Worm (Caenorhabditis elegans) whole organism, L4 larva: ENCODE data around the gene tut-1.

Source experiments
- ama-1 ChIP-seq: fragments of 150-350 bp; optimal IDR thresholded peaks from 2 replicates; lab custom pipeline; 2014; ENCODE audit warnings: inconsistent platforms, mixed read lengths
- ceh-28 ChIP-seq: fragments of 150-350 bp; optimal IDR thresholded peaks from 2 replicates; lab custom pipeline; 2014; ENCODE audit warnings: missing biosample characterization, missing genetic modification reagents, missing genetic modification characterization
- ceh-62 ChIP-seq: sonication (generic microtip); optimal IDR thresholded peaks from 2 replicates; lab custom pipeline; 2017; ENCODE audit warnings: missing biosample characterization, missing genetic modification characterization
- daf-8 ChIP-seq: fragments of 200-800 bp; sonication (Bioruptor generic); IDR thresholded peaks from 2 replicates; pipeline ENCODE4 v1.3.6; 2022; ENCODE audit warnings: missing genetic modification characterization, missing compliant biosample characterization
- mdl-1 ChIP-seq, 2 experiments: fragments of 150-350 bp in 1 of 2; sonication (generic microtip) in 1 of 2; optimal IDR thresholded peaks; 2 replicates each; lab custom pipeline; 2014 to 2017; ENCODE audit warnings: missing biosample characterization in 2 of 2, missing genetic modification characterization in 2 of 2
- mxl-3 ChIP-seq: fragments of 200-800 bp; sonication (Bioruptor generic); optimal IDR thresholded peaks from 2 replicates; lab custom pipeline; 2018; ENCODE audit warnings: mild to moderate bottlenecking, missing genetic modification characterization, missing compliant biosample characterization
- nhr-10 ChIP-seq: fragments of 150-350 bp; optimal IDR thresholded peaks from 2 replicates; lab custom pipeline; 2014; ENCODE audit warnings: missing biosample characterization, missing genetic modification characterization
- pha-4 ChIP-seq, 2 experiments: fragments of 150-350 bp in 1 of 2; fragments of 200-800 bp in 1 of 2; sonication (Bioruptor generic) in 1 of 2; IDR thresholded peaks in 1 of 2; optimal IDR thresholded peaks in 1 of 2; 2 replicates each; pipeline versions ENCODE4 v1.3.6 to Lab custom; 2014 to 2022; ENCODE audit warnings: missing genetic modification characterization in 2 of 2, missing genetic modification reagents in 2 of 2, missing biosample characterization in 1 of 2, missing compliant biosample characterization in 1 of 2
- snpc-4 ChIP-seq: fragments of 150-350 bp; optimal IDR thresholded peaks from 2 replicates; lab custom pipeline; 2014; ENCODE audit warnings: missing biosample characterization, missing genetic modification characterization
- spr-3 ChIP-seq: fragments of 200-800 bp; sonication (Bioruptor generic); optimal IDR thresholded peaks from 2 replicates; lab custom pipeline; 2018; ENCODE audit warnings: mild to moderate bottlenecking, missing genetic modification characterization, missing compliant biosample characterization
- tra-1 ChIP-seq: fragments of 200-800 bp; sonication (Bioruptor generic); IDR thresholded peaks from 2 replicates; pipeline ENCODE4 v1.3.6; 2022; ENCODE audit warnings: missing genetic modification reagents, missing genetic modification characterization, missing compliant biosample characterization

DNA sequence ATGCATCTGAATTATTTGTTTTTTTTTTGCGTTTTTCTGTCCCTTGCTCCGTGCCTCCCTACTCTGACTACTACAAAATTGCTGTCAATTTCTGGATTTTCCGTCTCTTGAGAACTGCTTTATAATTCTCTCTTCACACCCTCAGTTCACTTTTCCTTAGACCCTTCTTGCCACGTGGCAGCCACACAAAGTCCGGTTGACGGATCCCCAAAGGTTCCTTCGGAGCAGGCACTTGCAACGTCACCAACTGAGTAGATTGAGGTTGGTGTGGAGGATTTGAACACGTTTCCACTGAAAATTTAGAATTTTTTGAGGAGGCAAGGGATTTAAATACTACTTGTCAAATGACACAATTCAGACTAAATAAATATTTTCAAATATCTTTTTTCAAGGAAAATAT, 34.8 kb downstream of the tut-1 start:
- TF ChIP-seq ceh-62 (tag; lab: Kevin White, UChicago) (no peak), mdl-1 (tag; optimal IDR thresholded peaks at IDR 0.05; lab: Kevin White, UChicago) (no peak), snpc-4 (no peak), nhr-10 (tag; lab: Kevin White, UChicago) (no peak), tra-1 (no peak), daf-8 (GFP tag; lab: Robert Waterston, UW) (no peak), mxl-3 (GFP tag; lab: Kevin White, UChicago) (no peak), ceh-28 (tag; lab: Kevin White, UChicago) (no peak), ama-1 (lab: Kevin White, UChicago) (no peak), spr-3 (GFP tag; lab: Kevin White, UChicago) (no peak), pha-4 (GFP tag; IDR thresholded peaks at IDR 0.05; lab: Robert Waterston, UW) (no peak), pha-4 (tag; optimal IDR thresholded peaks at IDR 0.05; lab: Kevin White, UChicago) (no peak)
